Worm (Caenorhabditis elegans) whole organism, early embryonic: ENCODE data around the gene K08B12.3.

Source experiments
- B0310.2 ChIP-seq: sonication (generic microtip); optimal IDR thresholded peaks from 2 replicates; lab custom pipeline; 2016; ENCODE audit warnings: mild to moderate bottlenecking, missing genetic modification characterization, missing compliant biosample characterization
- F13C5.2 ChIP-seq: sonication (generic microtip); optimal IDR thresholded peaks from 2 replicates; lab custom pipeline; 2017; ENCODE audit warnings: mild to moderate bottlenecking, missing genetic modification characterization, inconsistent platforms, missing compliant biosample characterization
- aly-1 ChIP-seq: sonication (generic microtip); optimal IDR thresholded peaks from 2 replicates; lab custom pipeline; 2016; ENCODE audit warnings: missing genetic modification characterization, missing compliant biosample characterization
- ama-1 ChIP-seq: fragments of 150-350 bp; optimal IDR thresholded peaks from 2 replicates; lab custom pipeline; 2014
- ceh-13 ChIP-seq: fragments of 200-800 bp; sonication (Bioruptor generic); optimal IDR thresholded peaks from 2 replicates; lab custom pipeline; 2018; ENCODE audit warnings: mild to moderate bottlenecking, missing genetic modification characterization, missing compliant biosample characterization
- ceh-36 ChIP-seq: sonication (generic microtip); optimal IDR thresholded peaks from 2 replicates; lab custom pipeline; 2016; ENCODE audit warnings: missing genetic modification characterization, inconsistent platforms, missing compliant biosample characterization
- flt-1 ChIP-seq: fragments of 200-800 bp; sonication (Bioruptor generic); IDR thresholded peaks from 2 replicates; pipeline ENCODE4 v1.3.6; 2022; ENCODE audit warnings: missing genetic modification characterization, missing compliant biosample characterization
- hnd-1 ChIP-seq: sonication (generic microtip); optimal IDR thresholded peaks from 2 replicates; lab custom pipeline; 2016; ENCODE audit warnings: missing genetic modification characterization, missing compliant biosample characterization
- sea-1 ChIP-seq: fragments of 200-800 bp; sonication (Bioruptor generic); conservative IDR thresholded peaks from 2 replicates; pipeline ENCODE4 v1.3.6; 2022; ENCODE audit warnings: missing genetic modification characterization, missing compliant biosample characterization

ce11 chrV:6278117-6279081, 43.4 kb downstream of the K08B12.3 start, which contains the start of gene fil-2:
- TF ChIP-seq ceh-36 (tag; lab: Kevin White, UChicago) (no peak), ama-1 (lab: Kevin White, UChicago) (no peak), B0310.2 (tag; lab: Kevin White, UChicago) (no peak), sea-1 (no peak), flt-1 (GFP tag; lab: Robert Waterston, UW) (no peak), aly-1 (no peak), hnd-1 (tag; lab: Kevin White, UChicago) (no peak), ceh-13 (GFP tag; lab: Kevin White, UChicago) (no peak), F13C5.2 (tag; lab: Kevin White, UChicago) (no peak)
